Fruit fly (Drosophila melanogaster) whole organism, embryonic: ENCODE results near the gene Argp.

ENCODE experiments used
- CG10565 ChIP-seq: fragments of 200-800 bp; sonication (Bioruptor generic); optimal IDR thresholded peaks from 3 replicates; lab custom pipeline; 2016; ENCODE audit warnings: missing biosample characterization, mild to moderate bottlenecking, missing genetic modification characterization
- CG6654 ChIP-seq: fragments of 200-800 bp; sonication (Bioruptor generic); optimal IDR thresholded peaks from 2 replicates; lab custom pipeline; 2017; ENCODE audit warnings: missing biosample characterization, mild to moderate bottlenecking, missing genetic modification characterization
- CG8478 ChIP-seq: fragments of >200 bp; optimal IDR thresholded peaks from 2 replicates; lab custom pipeline; 2018
- lola ChIP-seq, 3 experiments: fragments of >200 bp in 2 of 3; fragments of 200-800 bp in 1 of 3; sonication (Bioruptor generic) in 1 of 3; optimal IDR thresholded peaks; 2 replicates each; lab custom pipeline; 2017 to 2019; ENCODE audit warnings: missing biosample characterization in 3 of 3, missing genetic modification characterization in 3 of 3, mild to moderate bottlenecking in 1 of 3, moderate library complexity in 1 of 3

DNA sequence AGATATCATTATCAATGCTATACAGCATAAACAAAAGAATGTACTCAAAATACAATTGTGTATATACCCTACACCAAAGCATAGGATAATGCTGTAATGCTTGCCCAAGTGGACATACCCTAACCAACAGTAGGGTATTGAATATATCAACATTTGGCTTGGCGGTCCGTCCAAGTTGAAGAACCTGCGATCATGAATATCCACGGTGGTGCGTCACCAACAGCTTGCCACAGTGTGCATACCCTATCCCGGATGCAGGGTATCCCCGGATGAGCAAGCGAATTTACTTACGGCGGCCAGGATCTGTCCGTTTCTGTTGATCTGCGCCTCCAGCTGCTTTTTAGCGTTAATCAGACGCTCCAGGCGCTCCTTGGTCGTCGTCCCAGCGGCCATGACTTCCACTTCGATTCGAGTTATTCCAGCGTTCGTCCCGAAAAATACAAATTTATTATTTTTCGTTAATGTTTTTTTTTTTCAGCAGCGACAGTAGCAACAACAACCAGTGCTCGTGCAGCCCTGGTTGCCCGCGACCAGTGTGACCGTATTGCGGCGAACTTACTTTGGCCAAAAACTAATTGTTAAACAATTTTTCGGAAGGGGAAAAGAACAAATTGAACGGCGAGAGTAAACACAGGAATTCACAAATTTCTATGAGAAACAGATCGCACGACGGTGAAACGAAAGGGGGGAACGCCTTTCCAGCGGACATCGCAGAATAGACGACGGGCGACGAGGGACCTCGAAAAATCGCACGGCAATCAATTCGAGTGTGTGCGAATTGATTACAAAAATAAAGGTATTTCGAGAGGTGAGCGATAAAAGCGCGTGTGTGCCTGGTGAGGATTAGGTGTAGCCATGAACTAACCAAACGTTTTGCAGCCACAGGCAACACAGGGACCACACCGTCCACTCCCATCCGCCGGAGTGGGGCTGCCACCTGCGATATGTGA, 33.3 kb downstream of the Argp start, which contains the start of the genes Lkb1 and CG9588:
- peak in 1 of 3 experiments; percentile 20 for TF ChIP-seq lola (GFP tag; optimal IDR thresholded peaks at IDR 0.05; lab: Kevin White, UChicago)
- no peak for TF ChIP-seq CG8478
- TF ChIP-seq CG6654 (GFP tag; lab: Kevin White, UChicago): peak; percentile 25
- TF ChIP-seq CG10565 (GFP tag; lab: Kevin White, UChicago): no peak
